Worm (Caenorhabditis elegans): ENCODE measurements around the gene Y39B6A.37.

Gene Y39B6A.37

ce11 chrV:18967479-18968056 lies 23.1 kb upstream of the Y39B6A.37 start, which contains the start of gene Y39B6A.43:
TSS of gene Y39B6A.43 (minus strand) at chrV:18967829.
- TF ChIP-seq nhr-43 (tag; optimal IDR thresholded peaks at IDR 0.05; ENCODE audit: poor library complexity, severe bottlenecking) (peak; percentile 93), mdl-1 (tag; optimal IDR thresholded peaks at IDR 0.05) (no peak), nhr-76 (tag; optimal IDR thresholded peaks at IDR 0.05) (peak; percentile 68), lsy-12 (tag; optimal IDR thresholded peaks at IDR 0.05) (peak; percentile 93), fos-1 (tag; optimal IDR thresholded peaks at IDR 0.05) (peak; percentile 25), nhr-25 (tag; optimal IDR thresholded peaks at IDR 0.05) (peak; percentile 88), nfya-1 (tag; optimal IDR thresholded peaks at IDR 0.05; ENCODE audit: insufficient read depth) (peak; percentile 92), fkh-2 (tag; optimal IDR thresholded peaks at IDR 0.05) (peak; percentile 66), lin-15B (tag; optimal IDR thresholded peaks at IDR 0.05) (peak; percentile 98), nhr-77 (tag; optimal IDR thresholded peaks at IDR 0.05) (peak; percentile 86), elt-1 (tag; optimal IDR thresholded peaks at IDR 0.05) (peak; percentile 52), elt-2 (tag; optimal IDR thresholded peaks at IDR 0.05) (peak; percentile 88), fkh-10 (GFP tag; optimal IDR thresholded peaks at IDR 0.05) (peak; percentile 66), hmg-11 (tag; optimal IDR thresholded peaks at IDR 0.05) (peak; percentile 56), egl-5 (tag; optimal IDR thresholded peaks at IDR 0.05) (peak; percentile 86), nhr-11 (tag; optimal IDR thresholded peaks at IDR 0.05) (peak; percentile 65), ztf-4 (tag; optimal IDR thresholded peaks at IDR 0.05) (peak; percentile 73), elt-3 (tag; optimal IDR thresholded peaks at IDR 0.05) (peak in 1 of 3 experiments; percentile 83), jun-1 (tag; optimal IDR thresholded peaks at IDR 0.05) (peak; percentile 95), ceh-28 (tag; optimal IDR thresholded peaks at IDR 0.05) (peak; percentile 95), ZK546.5 (tag; optimal IDR thresholded peaks at IDR 0.05) (peak; percentile 23), ceh-9 (tag; optimal IDR thresholded peaks at IDR 0.05) (no peak), aly-2 (tag; optimal IDR thresholded peaks at IDR 0.05) (peak; percentile 84), zag-1 (tag; optimal IDR thresholded peaks at IDR 0.05) (peak; percentile 75), ceh-82 (tag; optimal IDR thresholded peaks at IDR 0.05) (peak; percentile 95), sea-2 (GFP tag; optimal IDR thresholded peaks at IDR 0.05) (no peak), pha-4 (tag; optimal IDR thresholded peaks at IDR 0.05) (peak; percentile 100), egl-27 (tag; optimal IDR thresholded peaks at IDR 0.05) (peak; percentile 79), mml-1 (tag; optimal IDR thresholded peaks at IDR 0.05) (no peak), pqm-1 (tag; optimal IDR thresholded peaks at IDR 0.05) (peak; percentile 66), unc-39 (tag; optimal IDR thresholded peaks at IDR 0.05) (peak; percentile 62), nhr-237 (tag; optimal IDR thresholded peaks at IDR 0.05) (no peak), eor-1 (tag; optimal IDR thresholded peaks at IDR 0.05) (no peak), R02D3.7 (tag; optimal IDR thresholded peaks at IDR 0.05) (peak; percentile 92), ztf-11 (tag; optimal IDR thresholded peaks at IDR 0.05) (no peak), lin-39 (tag; optimal IDR thresholded peaks at IDR 0.05) (peak; percentile 87), nhr-67 (tag; optimal IDR thresholded peaks at IDR 0.05) (peak; percentile 41), skn-1 (tag; optimal IDR thresholded peaks at IDR 0.05) (peak; percentile 94), tbx-2 (tag; optimal IDR thresholded peaks at IDR 0.05) (peak; percentile 92), unc-62 (GFP tag; optimal IDR thresholded peaks at IDR 0.05) (peak; percentile 86), ama-1 (optimal IDR thresholded peaks at IDR 0.05) (peak; percentile 53), nhr-28 (tag; optimal IDR thresholded peaks at IDR 0.05) (peak; percentile 26), snpc-4 (tag; optimal IDR thresholded peaks at IDR 0.05) (peak; percentile 86), nhr-23 (tag; optimal IDR thresholded peaks at IDR 0.05) (peak; percentile 97), daf-12 (tag; optimal IDR thresholded peaks at IDR 0.05) (no peak), ceh-16 (tag; optimal IDR thresholded peaks at IDR 0.05) (no peak), nhr-12 (tag; optimal IDR thresholded peaks at IDR 0.05) (no peak)

Data from whole organism, L3 larva.